Fruit fly (Drosophila melanogaster): ENCODE results near the gene NSD.
A peak's percentile ranks its signal among the peaks of the same experiment; 100 is the strongest.

NSD gene

dm6 chr3R:27986794-27987193 is 49.1 kb upstream of the NSD start (continued):
- TF ChIP-seq CG2678 (tag; optimal IDR thresholded peaks at IDR 0.05): no peak
- peak; percentile 0 for TF ChIP-seq CG8089 (GFP tag; optimal IDR thresholded peaks at IDR 0.05)
- no peak for TF ChIP-seq CG30431 (GFP tag; optimal IDR thresholded peaks at IDR 0.05)
- no peak for TF ChIP-seq Dll (GFP tag; IDR thresholded peaks at IDR 0.05; ENCODE audit: partially characterized antibody)
- no peak for TF ChIP-seq ac (GFP tag; optimal IDR thresholded peaks at IDR 0.05)
- no peak for TF ChIP-seq Adf1 (GFP tag; IDR thresholded peaks at IDR 0.05)
- peak; percentile 45 for TF ChIP-seq grn (GFP tag; optimal IDR thresholded peaks at IDR 0.05)
- TF ChIP-seq Stat92E (GFP tag; optimal IDR thresholded peaks at IDR 0.05): no peak
- no peak for TF ChIP-seq lmd (GFP tag; IDR thresholded peaks at IDR 0.05)
- peak; percentile 27; the same call in 1 of the 2 replicates for TF ChIP-seq seq (GFP tag; IDR thresholded peaks at IDR 0.05)
- no peak for TF ChIP-seq CG10147 (GFP tag; optimal IDR thresholded peaks at IDR 0.05)
- no peak for TF ChIP-seq amos (GFP tag; IDR thresholded peaks at IDR 0.05; ENCODE audit: partially characterized antibody)
- TF ChIP-seq Bdp1 (GFP tag; optimal IDR thresholded peaks at IDR 0.05): no peak
- TF ChIP-seq CG9609 (GFP tag; optimal IDR thresholded peaks at IDR 0.05): no peak
- TF ChIP-seq cas (GFP tag; IDR thresholded peaks at IDR 0.05): no peak
- TF ChIP-seq exex (tag; optimal IDR thresholded peaks at IDR 0.05): peak; percentile 47
- peak; percentile 18 for TF ChIP-seq sens (GFP tag)
- no peak for TF ChIP-seq Ets65A (GFP tag)
- TF ChIP-seq esg (GFP tag; conservative IDR thresholded peaks at IDR 0.05): no peak
- TF ChIP-seq HLHmδ (GFP tag; optimal IDR thresholded peaks at IDR 0.05): no peak
- no peak for TF ChIP-seq dmrt99B (tag; optimal IDR thresholded peaks at IDR 0.05)
- no peak for TF ChIP-seq sna (GFP tag; IDR thresholded peaks at IDR 0.05; ENCODE audit: partially characterized antibody)
- TF ChIP-seq Atf-2 (GFP tag; optimal IDR thresholded peaks at IDR 0.05): no peak
- TF ChIP-seq yki (optimal IDR thresholded peaks at IDR 0.05): no peak
- TF ChIP-seq row (GFP tag; IDR thresholded peaks at IDR 0.05): no peak
- no peak for TF ChIP-seq insv (GFP tag; optimal IDR thresholded peaks at IDR 0.05)
- no peak for TF ChIP-seq CG17568 (GFP tag; optimal IDR thresholded peaks at IDR 0.05)
- TF ChIP-seq cwo (GFP tag; optimal IDR thresholded peaks at IDR 0.05): no peak
- no peak for TF ChIP-seq Sin3A (optimal IDR thresholded peaks at IDR 0.05)
- TF ChIP-seq CG1603 (tag; optimal IDR thresholded peaks at IDR 0.05): peak; percentile 27
- TF ChIP-seq CG12071 (GFP tag; optimal IDR thresholded peaks at IDR 0.05): peak; percentile 29
- TF ChIP-seq dmrt11E (tag; optimal IDR thresholded peaks at IDR 0.05): no peak
- no peak for TF ChIP-seq fd96Cb (tag; optimal IDR thresholded peaks at IDR 0.05)
- TF ChIP-seq CG17829 (tag; optimal IDR thresholded peaks at IDR 0.05): no peak
- TF ChIP-seq gem (tag; optimal IDR thresholded peaks at IDR 0.05): no peak
- TF ChIP-seq CG16815 (GFP tag; optimal IDR thresholded peaks at IDR 0.05): no peak
- no peak for TF ChIP-seq CG7745 (tag; optimal IDR thresholded peaks at IDR 0.05)
- no peak for TF ChIP-seq zen (tag; optimal IDR thresholded peaks at IDR 0.05)
- TF ChIP-seq nau (GFP tag; optimal IDR thresholded peaks at IDR 0.05): no peak
- TF ChIP-seq CG16813 (GFP tag; IDR thresholded peaks at IDR 0.05; ENCODE audit: partially characterized antibody): no peak
- TF ChIP-seq sug (tag; optimal IDR thresholded peaks at IDR 0.05): peak; percentile 7
- no peak for TF ChIP-seq CG13624 (GFP tag; optimal IDR thresholded peaks at IDR 0.05)
- TF ChIP-seq chif (GFP tag; optimal IDR thresholded peaks at IDR 0.05): no peak
- TF ChIP-seq pfk (GFP tag; optimal IDR thresholded peaks at IDR 0.05): peak; percentile 26
- no peak for TF ChIP-seq CG17385 (GFP tag; optimal IDR thresholded peaks at IDR 0.05)
- TF ChIP-seq CG9817 (tag; optimal IDR thresholded peaks at IDR 0.05): peak; percentile 6
- no peak for TF ChIP-seq Xbp1 (GFP tag; optimal IDR thresholded peaks at IDR 0.05)
- no peak for TF ChIP-seq Eip74EF (GFP tag; optimal IDR thresholded peaks at IDR 0.05)
- no peak for TF ChIP-seq Side (GFP tag; optimal IDR thresholded peaks at IDR 0.05)
- TF ChIP-seq Hey (tag; optimal IDR thresholded peaks at IDR 0.05): peak; percentile 34
- no peak for TF ChIP-seq CG8944 (GFP tag; optimal IDR thresholded peaks at IDR 0.05)
